Fruit fly (Drosophila melanogaster): ENCODE measurements around the gene CG44004.
A peak's percentile ranks its signal among the peaks of the same experiment; 100 is the strongest.

Gene CG44004

DNA sequence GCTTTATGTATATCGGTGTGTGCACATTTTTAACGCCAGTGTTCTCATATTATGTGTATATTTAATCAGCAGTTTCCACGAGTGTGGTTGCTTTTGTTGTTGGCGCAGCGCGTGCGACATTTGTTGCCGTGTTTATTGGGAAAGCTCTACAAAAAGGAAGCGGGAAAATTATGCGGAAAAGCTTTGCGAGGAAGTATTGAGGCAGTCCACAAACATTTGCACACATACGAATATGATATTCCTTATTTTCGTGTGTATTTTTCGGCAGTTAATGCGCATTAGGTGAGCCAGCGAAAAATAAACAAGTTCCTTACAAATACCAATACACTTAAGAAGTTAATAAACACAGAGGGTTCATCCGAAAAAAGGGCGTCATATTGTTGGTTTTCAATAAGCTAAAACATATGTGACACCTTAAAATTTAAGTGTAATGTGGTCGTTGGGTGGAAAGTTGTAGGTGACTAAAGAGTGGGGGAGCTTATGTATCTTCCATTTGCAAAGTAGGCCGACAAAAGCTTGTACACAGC is 43.3 kb downstream of the CG44004 start:
- no peak for TF ChIP-seq CG14655 (GFP tag; optimal IDR thresholded peaks at IDR 0.05)
- no peak for TF ChIP-seq gl (tag; optimal IDR thresholded peaks at IDR 0.05)
- no peak for TF ChIP-seq EcR (GFP tag; optimal IDR thresholded peaks at IDR 0.05)
- TF ChIP-seq Pif1B (GFP tag; optimal IDR thresholded peaks at IDR 0.05): no peak
- no peak for TF ChIP-seq rn (GFP tag; IDR thresholded peaks at IDR 0.05)
- no peak for TF ChIP-seq D1 (tag; optimal IDR thresholded peaks at IDR 0.05)
- no peak for TF ChIP-seq fd96Ca (GFP tag; IDR thresholded peaks at IDR 0.05)
- no peak for TF ChIP-seq CG10348 (GFP tag; IDR thresholded peaks at IDR 0.05)

DNA sequence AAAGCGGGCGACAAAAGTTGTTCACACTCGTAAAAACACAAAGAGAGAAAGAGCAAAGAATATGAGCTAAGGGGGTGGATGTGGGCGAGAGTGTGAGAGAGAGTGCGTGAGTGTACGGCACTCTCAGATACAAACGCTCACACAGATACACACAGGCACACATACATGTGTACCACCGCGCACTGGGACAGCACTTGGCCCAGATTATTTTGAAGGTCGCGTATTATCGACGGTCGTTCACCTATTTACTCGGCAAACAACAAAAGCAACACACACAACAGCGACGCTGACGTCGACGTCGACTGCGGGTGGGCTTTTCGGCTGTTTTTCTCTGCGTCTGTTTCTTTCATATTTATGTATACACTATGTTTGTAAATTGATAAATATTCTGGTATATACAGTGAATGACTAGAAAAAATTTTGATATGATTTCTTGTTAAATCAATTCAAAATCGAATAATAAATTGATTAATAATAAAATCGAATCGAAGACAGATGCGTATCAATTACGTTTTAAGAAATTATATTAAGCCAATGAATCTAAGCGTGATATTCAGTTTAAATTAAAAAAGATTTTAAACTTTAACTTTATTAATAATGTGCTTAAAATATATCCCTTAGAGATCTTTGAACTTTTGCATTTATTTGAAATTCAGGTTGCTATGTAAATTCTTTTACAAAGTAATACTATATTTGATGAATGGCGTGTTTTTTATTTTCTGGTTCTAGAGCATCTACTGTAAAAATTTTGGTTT is 43.9 kb downstream of the CG44004 start:
- TF ChIP-seq gl (tag; optimal IDR thresholded peaks at IDR 0.05) (no peak), CG8301 (tag; optimal IDR thresholded peaks at IDR 0.05) (no peak), CG13204 (GFP tag; optimal IDR thresholded peaks at IDR 0.05) (peak; percentile 28), CG9948 (tag; optimal IDR thresholded peaks at IDR 0.05) (no peak), CG34367 (tag; optimal IDR thresholded peaks at IDR 0.05) (no peak), fd96Ca (GFP tag; IDR thresholded peaks at IDR 0.05) (no peak), Pif1B (GFP tag; optimal IDR thresholded peaks at IDR 0.05) (no peak), Ets98B (GFP tag; IDR thresholded peaks at IDR 0.05) (peak; percentile 35; the same call in 1 of the 2 replicates), Snoo (tag; optimal IDR thresholded peaks at IDR 0.05) (peak; percentile 23), CG32121 (GFP tag; IDR thresholded peaks at IDR 0.05) (0 out of 2 replicates have a peak, but pooled peaks have one; percentile 21), CG4496 (GFP tag; IDR thresholded peaks at IDR 0.05) (no peak), CG17806 (tag; optimal IDR thresholded peaks at IDR 0.05) (no peak), Pif1A (GFP tag; optimal IDR thresholded peaks at IDR 0.05) (no peak), CG10348 (GFP tag; IDR thresholded peaks at IDR 0.05) (no peak), CG14655 (GFP tag; optimal IDR thresholded peaks at IDR 0.05) (no peak), rn (GFP tag; IDR thresholded peaks at IDR 0.05) (no peak), CG15710 (tag; optimal IDR thresholded peaks at IDR 0.05) (no peak), CG12605 (GFP tag; IDR thresholded peaks at IDR 0.05) (no peak), EcR (GFP tag; optimal IDR thresholded peaks at IDR 0.05) (peak; percentile 99), CG8159 (tag; optimal IDR thresholded peaks at IDR 0.05) (no peak), D1 (tag; optimal IDR thresholded peaks at IDR 0.05) (no peak)

DNA sequence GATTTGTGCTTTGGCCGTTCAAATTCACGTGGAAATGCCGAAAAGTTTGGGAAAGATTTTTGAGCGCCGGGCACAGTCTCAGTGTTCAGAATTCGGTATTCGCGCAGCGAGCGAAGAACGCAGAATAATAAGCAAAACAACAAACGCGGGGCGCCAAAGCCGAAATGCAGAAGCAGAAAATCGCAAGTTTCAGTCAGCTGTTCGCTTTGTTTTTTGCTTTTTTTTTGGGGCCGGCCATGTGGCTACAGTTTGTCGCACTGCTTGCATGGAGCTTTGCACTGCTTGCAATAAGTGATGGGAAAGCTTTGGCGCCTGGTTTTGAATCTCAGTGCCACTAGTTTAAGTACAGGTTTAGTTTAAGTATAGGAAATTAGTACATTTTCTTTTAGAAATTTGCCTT is 47.8 kb downstream of the CG44004 start:
- TF ChIP-seq EcR (GFP tag; optimal IDR thresholded peaks at IDR 0.05): peak; percentile 29
- no peak for TF ChIP-seq CG10348 (GFP tag; IDR thresholded peaks at IDR 0.05)
- peak; percentile 60 for TF ChIP-seq Ets98B (GFP tag; IDR thresholded peaks at IDR 0.05)
- no peak for TF ChIP-seq CG9948 (tag; optimal IDR thresholded peaks at IDR 0.05)
- TF ChIP-seq CG32121 (GFP tag; IDR thresholded peaks at IDR 0.05): peak; percentile 72
- TF ChIP-seq CG4496 (GFP tag; IDR thresholded peaks at IDR 0.05): peak; percentile 75
- peak; percentile 53; the same call in 1 of the 2 replicates for TF ChIP-seq CG12605 (GFP tag; IDR thresholded peaks at IDR 0.05)

DNA sequence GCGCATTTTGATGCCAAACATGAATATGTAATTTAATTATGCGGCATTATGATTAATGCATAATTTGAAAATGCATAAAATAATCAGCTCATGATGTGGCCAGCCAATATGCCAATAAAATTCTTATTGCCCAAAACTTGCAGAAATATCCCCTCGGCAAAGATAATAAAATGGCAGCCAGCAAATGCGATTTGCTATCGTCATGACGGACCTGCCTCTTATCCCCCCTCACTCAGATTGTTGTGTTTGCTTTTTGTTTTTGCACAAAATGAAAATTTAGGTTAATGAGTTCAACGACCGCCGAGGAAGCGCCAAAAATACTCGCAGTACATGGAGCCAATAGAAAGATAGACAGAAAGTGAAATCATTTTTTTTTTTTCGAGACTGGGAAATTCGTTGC is 49.1 kb downstream of the CG44004 start:
- no peak for TF ChIP-seq CG13204 (GFP tag; optimal IDR thresholded peaks at IDR 0.05)
- TF ChIP-seq CG32121 (GFP tag; IDR thresholded peaks at IDR 0.05): no peak
- TF ChIP-seq gl (tag; optimal IDR thresholded peaks at IDR 0.05): no peak
- no peak for TF ChIP-seq CG12605 (GFP tag; IDR thresholded peaks at IDR 0.05)
- no peak for TF ChIP-seq Ets98B (GFP tag; IDR thresholded peaks at IDR 0.05)
- no peak for TF ChIP-seq Pif1A (GFP tag; optimal IDR thresholded peaks at IDR 0.05)
- no peak for TF ChIP-seq fd96Ca (GFP tag; IDR thresholded peaks at IDR 0.05)
- no peak for TF ChIP-seq CG9948 (tag; optimal IDR thresholded peaks at IDR 0.05)
- no peak for TF ChIP-seq CG14655 (GFP tag; optimal IDR thresholded peaks at IDR 0.05)

DNA sequence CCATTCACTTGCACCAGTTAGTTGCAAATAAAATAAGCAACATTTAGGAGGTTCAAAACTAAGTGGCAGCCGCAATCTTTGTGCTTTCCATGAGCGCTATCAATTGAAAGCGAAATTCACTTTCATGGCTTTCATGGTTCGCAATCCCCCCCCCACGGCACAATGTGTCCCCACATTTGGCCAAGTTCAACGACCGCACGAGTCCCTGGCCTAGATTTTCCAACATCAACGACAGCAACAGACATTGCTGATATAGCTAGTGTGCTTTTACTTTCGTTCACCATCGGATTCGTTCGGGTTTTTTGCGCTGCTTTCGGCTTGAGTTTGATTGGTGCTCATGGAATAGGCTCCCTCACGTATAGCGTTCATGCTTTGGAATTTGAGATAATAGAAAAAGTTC is 50.0 kb downstream of the CG44004 start:
- TF ChIP-seq Pif1B (GFP tag; optimal IDR thresholded peaks at IDR 0.05) (no peak), EcR (GFP tag; optimal IDR thresholded peaks at IDR 0.05) (peak; percentile 87), CG4496 (GFP tag; IDR thresholded peaks at IDR 0.05) (0 out of 3 replicates have a peak, but pooled peaks have one; percentile 47), CG17806 (tag; optimal IDR thresholded peaks at IDR 0.05) (no peak)

DNA sequence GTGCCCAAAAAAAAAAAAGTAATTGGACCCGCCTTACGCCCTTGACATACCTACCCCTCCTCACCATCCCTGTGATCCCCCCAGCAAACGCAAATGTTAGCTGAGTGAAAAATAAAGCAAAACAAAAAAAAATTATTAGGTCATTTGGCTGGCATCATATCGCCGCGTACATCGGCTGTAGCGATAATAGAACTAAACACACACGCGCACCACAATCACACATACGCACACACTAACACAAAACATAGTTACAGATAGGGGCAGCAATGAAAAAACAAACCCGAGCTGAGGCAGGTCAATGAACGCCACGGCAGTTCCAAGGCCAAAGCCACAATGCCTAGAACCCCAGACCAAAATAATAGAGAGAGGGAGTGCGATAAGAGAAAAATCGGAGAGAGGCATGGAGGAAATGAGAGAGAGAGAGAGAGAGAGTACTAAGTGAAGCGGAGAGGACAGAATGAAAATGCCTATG is 51.1 kb downstream of the CG44004 start:
- TF ChIP-seq CG4496 (GFP tag; IDR thresholded peaks at IDR 0.05) (0 out of 3 replicates have a peak, but pooled peaks have one; percentile 38), CG17806 (tag; optimal IDR thresholded peaks at IDR 0.05) (no peak), CG34367 (tag; optimal IDR thresholded peaks at IDR 0.05) (no peak), EcR (GFP tag; optimal IDR thresholded peaks at IDR 0.05) (peak; percentile 96), gl (tag; optimal IDR thresholded peaks at IDR 0.05) (no peak), CG9948 (tag; optimal IDR thresholded peaks at IDR 0.05) (no peak)

All from whole organism, pupa.